Fruit fly (Drosophila melanogaster): Measurements from ENCODE around the gene CG32512.

dm6 chrX:21053099-21053715 lies 14.1 kb downstream of the CG32512 start:
- TF ChIP-seq Ets21C (GFP tag; optimal IDR thresholded peaks at IDR 0.05) = peak; percentile 57
- TF ChIP-seq Eip78C (GFP tag) = peak; percentile 81
- TF ChIP-seq achi (GFP tag; optimal IDR thresholded peaks at IDR 0.05) = peak; percentile 70
- TF ChIP-seq CG6854 (GFP tag; optimal IDR thresholded peaks at IDR 0.05) = peak; percentile 96
- peak; percentile 47 for TF ChIP-seq Smox (GFP tag; optimal IDR thresholded peaks at IDR 0.05)
- TF ChIP-seq CG32006 (GFP tag; optimal IDR thresholded peaks at IDR 0.05) = peak; percentile 28

Measured in whole organism, prepupa.